Worm (Caenorhabditis elegans): ENCODE data around the gene dli-1.

ce11 chrIV:13079119-13079518 is 19.5 kb downstream of the dli-1 start, which contains the start of gene C39E9.8:
- TF ChIP-seq ces-1 (GFP tag; optimal IDR thresholded peaks at IDR 0.05) (no peak), unc-130 (GFP tag; optimal IDR thresholded peaks at IDR 0.05) (no peak), daf-8 (GFP tag; IDR thresholded peaks at IDR 0.05) (no peak), nhr-237 (tag; optimal IDR thresholded peaks at IDR 0.05) (no peak), unc-62 (GFP tag; optimal IDR thresholded peaks at IDR 0.05 in 1 of 2) (no peak), unc-62 (tag; optimal IDR thresholded peaks at IDR 0.05) (no peak), egl-43 (GFP tag; IDR thresholded peaks at IDR 0.05) (no peak), aha-1 (tag) (no peak)

Measured in whole organism, L4 larva.